Worm (Caenorhabditis elegans) whole organism, young adult: Measurements from ENCODE around the gene rad-54.L2.

Source experiments
- bed-2 ChIP-seq: fragments of 200-800 bp; sonication (Bioruptor generic); IDR thresholded peaks from 2 replicates; pipeline ENCODE4 v1.3.6; 2022; ENCODE audit warnings: missing genetic modification reagents, missing genetic modification characterization, missing compliant biosample characterization
- ccch-3 ChIP-seq: fragments of 200-800 bp; sonication (Bioruptor generic); optimal IDR thresholded peaks from 2 replicates; lab custom pipeline; 2018; ENCODE audit warnings: mild to moderate bottlenecking, missing genetic modification characterization, missing compliant biosample characterization
- chd-7 ChIP-seq: sonication (generic microtip); optimal IDR thresholded peaks from 2 replicates; lab custom pipeline; 2016; ENCODE audit warnings: mild to moderate bottlenecking, missing genetic modification characterization, moderate library complexity, missing compliant biosample characterization
- dpff-1 ChIP-seq: sonication (generic microtip); optimal IDR thresholded peaks from 2 replicates; lab custom pipeline; 2017; ENCODE audit warnings: mild to moderate bottlenecking, missing genetic modification characterization, missing compliant biosample characterization
- ekl-4 ChIP-seq: fragments of 200-800 bp; sonication (Bioruptor generic); IDR thresholded peaks from 2 replicates; pipeline ENCODE4 v1.3.6; 2022; ENCODE audit warnings: missing genetic modification reagents, missing genetic modification characterization, missing compliant biosample characterization
- lin-40 ChIP-seq: sonication (generic microtip); optimal IDR thresholded peaks from 2 replicates; lab custom pipeline; 2016; ENCODE audit warnings: missing genetic modification characterization, mild to moderate bottlenecking, missing compliant biosample characterization, missing genotype, missing genetic modification reagents
- lin-54 ChIP-seq: fragments of 200-800 bp; sonication (Bioruptor generic); optimal IDR thresholded peaks from 2 replicates; lab custom pipeline; 2018; ENCODE audit warnings: mild to moderate bottlenecking, missing genetic modification characterization, missing compliant biosample characterization
- lsy-27 ChIP-seq: sonication (generic microtip); optimal IDR thresholded peaks from 2 replicates; lab custom pipeline; 2017; ENCODE audit warnings: missing genetic modification characterization, mild to moderate bottlenecking, missing compliant biosample characterization, antibody characterized with exemption, missing genotype, borderline replicate concordance; ENCODE audit not compliant: insufficient read depth
- nhr-120 ChIP-seq: fragments of 200-800 bp; sonication (Bioruptor generic); IDR thresholded peaks from 2 replicates; pipeline ENCODE4 v1.3.6; 2022; ENCODE audit warnings: missing genetic modification characterization, missing compliant biosample characterization
- rcor-1 ChIP-seq: fragments of 200-800 bp; sonication (Bioruptor generic); IDR thresholded peaks from 2 replicates; pipeline ENCODE4 v1.3.6; 2022; ENCODE audit warnings: missing genetic modification reagents, missing genetic modification characterization, missing compliant biosample characterization
- rpc-1 ChIP-seq, 2 experiments: fragments of 150-350 bp in 1 of 2; sonication (generic microtip) in 1 of 2; optimal IDR thresholded peaks; 2 replicates each; lab custom pipeline; 2014 to 2018; ENCODE audit warnings: missing biosample characterization in 1 of 2, missing genetic modification characterization in 1 of 2, missing genetic modification reagents in 1 of 2, missing genotype in 1 of 2
- ztf-25 ChIP-seq: fragments of 200-800 bp; sonication (Bioruptor generic); IDR thresholded peaks from 2 replicates; pipeline ENCODE4 v1.3.6; 2022; ENCODE audit warnings: missing genetic modification reagents, missing genetic modification characterization, missing compliant biosample characterization

DNA sequence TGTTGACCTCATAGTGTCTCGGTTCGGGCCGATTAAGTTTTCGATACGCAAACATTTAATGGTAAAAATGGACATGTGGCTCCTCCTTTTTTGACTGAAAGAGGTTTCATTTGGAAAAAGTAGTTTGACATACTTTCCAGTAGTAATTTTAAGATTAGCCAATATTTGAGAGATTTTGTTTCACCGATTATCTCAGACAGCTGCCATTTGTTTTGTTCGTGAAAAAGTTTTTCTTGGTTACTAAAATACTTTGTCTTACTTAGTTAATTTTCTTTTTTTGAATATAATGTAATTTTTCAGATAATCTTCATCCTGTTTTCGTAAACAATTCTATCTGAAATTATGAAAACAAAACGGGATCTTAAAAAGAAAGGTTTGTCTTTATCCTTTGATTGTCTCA is 7.6 kb upstream of the rad-54.L2 start, which contains the start of gene C09G9.5:
- TF ChIP-seq bed-2 (GFP tag; lab: Robert Waterston, UW), result no peak
- no peak for TF ChIP-seq nhr-120 (GFP tag; lab: Robert Waterston, UW)
- TF ChIP-seq lin-54 (GFP tag; lab: Kevin White, UChicago), result no peak
- no peak for TF ChIP-seq rpc-1 (optimal IDR thresholded peaks at IDR 0.05; lab: Kevin White, UChicago)
- TF ChIP-seq rpc-1 (tag; optimal IDR thresholded peaks at IDR 0.05; lab: Kevin White, UChicago), result no peak
- no peak for TF ChIP-seq ztf-25
- no peak for TF ChIP-seq rcor-1 (GFP tag; lab: Robert Waterston, UW)
- TF ChIP-seq ccch-3, result no peak
- no peak for TF ChIP-seq dpff-1 (tag; lab: Kevin White, UChicago)
- TF ChIP-seq lin-40 (tag; lab: Kevin White, UChicago), result no peak
- TF ChIP-seq lsy-27, result no peak
- TF ChIP-seq ekl-4 (GFP tag; lab: Robert Waterston, UW), result no peak
- TF ChIP-seq chd-7 (tag; lab: Kevin White, UChicago), result no peak
